Fruit fly (Drosophila melanogaster): Measurements from ENCODE around the gene CG14963.
A peak's percentile ranks its signal among the peaks of the same experiment; 100 is the strongest.

DNA sequence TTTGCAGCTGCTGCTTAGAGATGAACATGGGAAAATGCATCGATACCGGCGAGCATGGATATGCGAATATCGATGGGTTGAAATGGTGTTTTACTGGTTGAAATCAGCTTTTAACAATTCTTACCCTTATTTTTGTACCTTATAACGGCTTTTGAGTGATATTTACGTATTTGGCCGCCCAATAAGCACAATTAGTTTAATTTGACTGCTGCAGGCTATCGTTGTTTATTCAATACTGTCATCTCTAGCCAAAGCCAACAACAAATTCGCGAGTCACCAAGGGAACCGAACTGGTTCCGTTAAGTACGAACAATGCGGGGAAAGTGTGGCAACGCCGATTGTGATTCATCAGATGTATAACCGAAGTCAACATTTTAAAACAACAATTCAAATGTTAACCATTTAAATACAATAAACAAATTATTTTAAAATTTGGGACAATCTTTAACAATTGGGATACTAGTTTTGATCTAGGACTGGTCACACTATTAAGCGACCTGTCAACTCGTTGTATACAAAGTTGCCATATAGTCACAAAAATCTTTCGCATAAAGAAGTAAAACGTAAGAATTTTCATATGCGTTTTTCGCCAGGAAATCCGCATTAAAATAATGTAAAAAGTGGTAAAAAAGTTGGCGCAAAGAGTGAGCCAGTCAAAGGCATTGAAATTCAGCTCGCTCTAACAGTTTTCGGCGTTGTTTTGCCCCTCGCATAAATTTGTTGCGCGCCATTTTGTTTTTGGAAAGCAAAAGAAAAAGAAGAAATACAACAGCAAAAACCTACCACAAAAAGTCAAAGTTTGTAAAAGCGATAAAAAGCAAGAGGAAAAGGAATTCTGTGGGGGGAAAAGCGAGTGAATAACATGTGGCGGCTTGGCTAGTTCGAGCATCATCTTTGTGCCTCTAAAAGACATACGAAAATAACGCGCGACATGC, 24.0 kb downstream of the CG14963 start, which contains the start of the genes Usp5 and BtbVII:
- TF ChIP-seq cas (GFP tag; IDR thresholded peaks at IDR 0.05) = no peak
- TF ChIP-seq wor (GFP tag; IDR thresholded peaks at IDR 0.05) = no peak
- TF ChIP-seq CG5953 (GFP tag; IDR thresholded peaks at IDR 0.05) = no peak
- TF ChIP-seq CG6254 (GFP tag; optimal IDR thresholded peaks at IDR 0.05) = no peak
- TF ChIP-seq MBD-R2 (GFP tag; IDR thresholded peaks at IDR 0.05) = peak; percentile 83
- TF ChIP-seq Nf-YB (GFP tag; optimal IDR thresholded peaks at IDR 0.05) = peak; percentile 34
- no peak for TF ChIP-seq seq (GFP tag; IDR thresholded peaks at IDR 0.05)
- TF ChIP-seq CG4282 (GFP tag; optimal IDR thresholded peaks at IDR 0.05) = peak; percentile 20
- TF ChIP-seq CG32532 (GFP tag; IDR thresholded peaks at IDR 0.05) = peak; percentile 68
- TF ChIP-seq CG2129 (GFP tag; IDR thresholded peaks at IDR 0.05; ENCODE audit: partially characterized antibody) = peak; percentile 96
- TF ChIP-seq scrt (GFP tag; optimal IDR thresholded peaks at IDR 0.05) = no peak
